Fruit fly (Drosophila melanogaster) whole organism, embryonic: Measurements from ENCODE around the gene msps.

Experiments
- Atf6 ChIP-seq: fragments of 200-800 bp; sonication (Bioruptor generic); IDR thresholded peaks from 2 replicates; pipeline ENCODE4 v1.3.6; 2022; ENCODE audit warnings: missing biosample characterization, missing genetic modification characterization
- BEAF-32 ChIP-seq: fragments of 200-800 bp; sonication (Bioruptor generic); optimal IDR thresholded peaks from 3 replicates; lab custom pipeline; 2017; ENCODE audit warnings: missing biosample characterization, missing genetic modification characterization, mild to moderate bottlenecking, moderate library complexity, missing genetic modification reagents
- CG10543 ChIP-seq: fragments of 200-800 bp; sonication (Bioruptor generic); optimal IDR thresholded peaks from 3 replicates; lab custom pipeline; 2017; ENCODE audit warnings: missing biosample characterization, mild to moderate bottlenecking, missing genetic modification characterization, moderate library complexity
- CG17829 ChIP-seq: fragments of 200-800 bp; optimal IDR thresholded peaks from 2 replicates; lab custom pipeline; 2019; ENCODE audit warnings: missing biosample characterization, mild to moderate bottlenecking, missing genetic modification characterization, moderate library complexity
- CG2712 ChIP-seq: fragments of 200-800 bp; optimal IDR thresholded peaks from 3 replicates; lab custom pipeline; 2019; ENCODE audit warnings: missing biosample characterization, mild to moderate bottlenecking, missing genetic modification characterization, moderate library complexity
- CG34422 ChIP-seq: fragments of 200-800 bp; sonication (Bioruptor generic); IDR thresholded peaks from 3 replicates; pipeline ENCODE4 v1.3.6; 2022; ENCODE audit warnings: missing biosample characterization, missing genetic modification characterization
- CG7839 ChIP-seq: fragments of 200-800 bp; sonication (Bioruptor generic); optimal IDR thresholded peaks from 3 replicates; lab custom pipeline; 2018; ENCODE audit warnings: missing biosample characterization, mild to moderate bottlenecking, missing genetic modification characterization, moderate library complexity
- CG7928 ChIP-seq: fragments of 200-800 bp; sonication (Bioruptor generic); optimal IDR thresholded peaks from 2 replicates; lab custom pipeline; 2017; ENCODE audit warnings: missing biosample characterization, mild to moderate bottlenecking, missing genetic modification characterization
- CG7987 ChIP-seq: fragments of 200-800 bp; sonication (Bioruptor generic); optimal IDR thresholded peaks from 2 replicates; lab custom pipeline; 2018; ENCODE audit warnings: missing biosample characterization, mild to moderate bottlenecking, missing genetic modification characterization, moderate library complexity
- Deaf1 ChIP-seq: fragments of 200-800 bp; optimal IDR thresholded peaks from 3 replicates; lab custom pipeline; 2019; ENCODE audit warnings: missing biosample characterization, mild to moderate bottlenecking, missing genetic modification characterization, moderate library complexity
- Dll ChIP-seq: fragments of 200-800 bp; sonication (Bioruptor generic); IDR thresholded peaks from 4 replicates; pipeline ENCODE4 v1.3.6; 2022; ENCODE audit warnings: missing biosample characterization, missing genetic modification characterization; ENCODE audit not compliant: partially characterized antibody
- Doc3 ChIP-seq: fragments of 200-800 bp; sonication (Bioruptor generic); IDR thresholded peaks from 3 replicates; pipeline ENCODE4 v1.3.6; 2022; ENCODE audit warnings: missing biosample characterization, missing genetic modification characterization; ENCODE audit not compliant: partially characterized antibody
- Dp ChIP-seq: fragments of 200-800 bp; sonication (Bioruptor generic); optimal IDR thresholded peaks from 2 replicates; lab custom pipeline; 2018; ENCODE audit warnings: missing biosample characterization, mild to moderate bottlenecking, missing genetic modification characterization, moderate library complexity
- Drgx ChIP-seq: fragments of 200-800 bp; sonication (Bioruptor generic); IDR thresholded peaks from 2 replicates; pipeline ENCODE4 v1.3.6; 2022; ENCODE audit warnings: missing biosample characterization, missing genetic modification characterization
- Gug ChIP-seq: fragments of 200-800 bp; sonication (Bioruptor generic); IDR thresholded peaks from 4 replicates; pipeline ENCODE4 v1.3.6; 2022; ENCODE audit warnings: missing biosample characterization, missing genetic modification characterization
- HmgZ ChIP-seq: fragments of 200-800 bp; sonication (Bioruptor generic); optimal IDR thresholded peaks from 2 replicates; lab custom pipeline; 2018; ENCODE audit warnings: missing biosample characterization, mild to moderate bottlenecking, missing genetic modification characterization
- Hr39 ChIP-seq: fragments of >200 bp; optimal IDR thresholded peaks from 2 replicates; lab custom pipeline; 2017
- Med ChIP-seq: fragments of 200-800 bp; sonication (Bioruptor generic); peaks from one replicate; lab custom pipeline; 2016; ENCODE audit warnings: missing biosample characterization, missing genetic modification characterization, mild to moderate bottlenecking, inconsistent platforms, moderate library complexity
- Optix ChIP-seq: fragments of 200-800 bp; sonication (Bioruptor generic); IDR thresholded peaks from 3 replicates; pipeline ENCODE4 v1.3.6; 2022; ENCODE audit warnings: missing biosample characterization, missing genetic modification characterization
- Ravus ChIP-seq: fragments of 200-800 bp; sonication (Bioruptor generic); IDR thresholded peaks from 2 replicates; pipeline ENCODE4 v1.3.6; 2022; ENCODE audit warnings: missing biosample characterization, missing genetic modification characterization
- Scr ChIP-seq: fragments of 200-800 bp; sonication (Bioruptor generic); IDR thresholded peaks from 2 replicates; pipeline ENCODE4 v1.3.6; 2022; ENCODE audit warnings: missing biosample characterization, missing genetic modification characterization; ENCODE audit not compliant: partially characterized antibody
- Sry-β ChIP-seq: fragments of 200-800 bp; sonication (Bioruptor generic); optimal IDR thresholded peaks from 2 replicates; lab custom pipeline; 2018; ENCODE audit warnings: missing biosample characterization, mild to moderate bottlenecking, missing genetic modification characterization, moderate library complexity
- Taf1 ChIP-seq: fragments of 200-800 bp; sonication (Bioruptor generic); IDR thresholded peaks from 2 replicates; pipeline ENCODE4 v1.3.6; 2022; ENCODE audit warnings: missing biosample characterization, missing genetic modification characterization
- amos ChIP-seq: fragments of 200-800 bp; sonication (Bioruptor generic); IDR thresholded peaks from 2 replicates; pipeline ENCODE4 v1.3.6; 2022; ENCODE audit warnings: missing biosample characterization, missing genetic modification characterization; ENCODE audit not compliant: partially characterized antibody
- bbx ChIP-seq: fragments of 200-800 bp; sonication (Bioruptor generic); IDR thresholded peaks from 2 replicates; pipeline ENCODE4 v1.3.6; 2022; ENCODE audit warnings: missing biosample characterization, missing genetic modification characterization; ENCODE audit not compliant: partially characterized antibody
- bowl ChIP-seq: fragments of 200-800 bp; sonication (Bioruptor generic); IDR thresholded peaks from 2 replicates; pipeline ENCODE4 v1.3.6; 2022; ENCODE audit warnings: missing biosample characterization, missing genetic modification characterization
- cg ChIP-seq: fragments of 200-800 bp; sonication (Bioruptor generic); optimal IDR thresholded peaks from 3 replicates; lab custom pipeline; 2019; ENCODE audit warnings: missing biosample characterization, mild to moderate bottlenecking, missing genetic modification characterization, moderate library complexity
- chinmo ChIP-seq: fragments of 200-800 bp; sonication (Bioruptor generic); IDR thresholded peaks from 4 replicates; pipeline ENCODE4 v1.3.6; 2022; ENCODE audit warnings: missing biosample characterization, missing genetic modification characterization; ENCODE audit not compliant: partially characterized antibody
- crol ChIP-seq: fragments of 200-800 bp; sonication (Bioruptor generic); IDR thresholded peaks from 2 replicates; pipeline ENCODE4 v1.3.6; 2022; ENCODE audit warnings: missing biosample characterization, missing genetic modification characterization
- cwo ChIP-seq: fragments of 200-800 bp; sonication (Bioruptor generic); optimal IDR thresholded peaks from 3 replicates; lab custom pipeline; 2017; ENCODE audit warnings: missing biosample characterization, missing genetic modification characterization, mild to moderate bottlenecking, moderate library complexity, missing genetic modification reagents
- dm ChIP-seq: fragments of 200-800 bp; sonication (Bioruptor generic); optimal IDR thresholded peaks from 3 replicates; lab custom pipeline; 2016; ENCODE audit warnings: missing biosample characterization, missing genetic modification characterization
- dmrt99B ChIP-seq: fragments of 200-800 bp; sonication (Bioruptor generic); optimal IDR thresholded peaks from 2 replicates; lab custom pipeline; 2018; ENCODE audit warnings: missing biosample characterization, mild to moderate bottlenecking, missing genetic modification characterization, moderate library complexity
- kah ChIP-seq: fragments of 200-800 bp; sonication (Bioruptor generic); optimal IDR thresholded peaks from 2 replicates; lab custom pipeline; 2018; ENCODE audit warnings: missing biosample characterization, mild to moderate bottlenecking, missing genetic modification characterization
- kni ChIP-seq: fragments of 200-800 bp; sonication (Bioruptor generic); optimal IDR thresholded peaks from 3 replicates; lab custom pipeline; 2017; ENCODE audit warnings: mild to moderate bottlenecking, missing biosample characterization, missing genetic modification reagents, missing genetic modification characterization
- knrl ChIP-seq: fragments of 200-800 bp; sonication (Bioruptor generic); IDR thresholded peaks from 3 replicates; pipeline ENCODE4 v1.3.6; 2022; ENCODE audit warnings: missing biosample characterization, missing genetic modification characterization; ENCODE audit not compliant: partially characterized antibody
- pros ChIP-seq: fragments of 200-800 bp; sonication (Bioruptor generic); optimal IDR thresholded peaks from 3 replicates; lab custom pipeline; 2019; ENCODE audit warnings: missing biosample characterization, mild to moderate bottlenecking, missing genetic modification characterization, moderate library complexity
- sens ChIP-seq: fragments of 200-800 bp; sonication (Bioruptor generic); peaks from one replicate; lab custom pipeline; 2016; ENCODE audit warnings: missing biosample characterization, missing genetic modification characterization
- wdn ChIP-seq: fragments of 200-800 bp; sonication (Bioruptor generic); IDR thresholded peaks from 2 replicates; pipeline ENCODE4 v1.3.6; 2022; ENCODE audit warnings: missing biosample characterization, missing genetic modification characterization

Gene msps

DNA sequence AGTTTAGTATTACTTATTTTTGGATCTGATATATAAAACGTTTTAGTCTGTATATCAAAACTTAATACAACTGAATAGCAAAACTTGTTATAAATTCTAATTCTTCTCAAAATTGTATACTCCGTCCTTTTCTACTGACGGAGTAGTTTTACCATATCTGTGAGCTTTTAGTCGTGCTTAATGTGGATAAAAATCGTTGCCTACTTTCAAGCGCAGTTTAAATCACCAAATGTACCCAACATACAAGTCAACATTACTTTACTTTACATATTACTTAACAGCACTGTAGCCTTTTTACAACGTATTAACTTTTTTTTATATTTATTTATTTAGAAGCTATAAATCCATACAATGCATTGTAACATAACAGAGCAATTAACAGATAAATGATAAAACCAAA, 9.7 kb upstream of the msps start (continued):
- TF ChIP-seq cwo (GFP tag; lab: Kevin White, UChicago) (no peak), Dp (GFP tag; lab: Kevin White, UChicago) (peak; percentile 9), amos (GFP tag; lab: Robert Waterston, UW) (peak; percentile 61), bbx (GFP tag; lab: Robert Waterston, UW) (peak; percentile 41; the same call in 1 of the 2 replicates), CG17829 (tag; lab: Kevin White, UChicago) (no peak), sens (GFP tag; lab: Kevin White, UChicago) (peak; percentile 68), chinmo (GFP tag; lab: Robert Waterston, UW) (0 out of 4 replicates have a peak, but pooled peaks have one; percentile 19), dm (no peak), Atf6 (no peak), pros (GFP tag; lab: Kevin White, UChicago) (no peak), Taf1 (GFP tag; lab: Robert Waterston, UW) (no peak), HmgZ (tag; lab: Kevin White, UChicago) (peak; percentile 68)

DNA sequence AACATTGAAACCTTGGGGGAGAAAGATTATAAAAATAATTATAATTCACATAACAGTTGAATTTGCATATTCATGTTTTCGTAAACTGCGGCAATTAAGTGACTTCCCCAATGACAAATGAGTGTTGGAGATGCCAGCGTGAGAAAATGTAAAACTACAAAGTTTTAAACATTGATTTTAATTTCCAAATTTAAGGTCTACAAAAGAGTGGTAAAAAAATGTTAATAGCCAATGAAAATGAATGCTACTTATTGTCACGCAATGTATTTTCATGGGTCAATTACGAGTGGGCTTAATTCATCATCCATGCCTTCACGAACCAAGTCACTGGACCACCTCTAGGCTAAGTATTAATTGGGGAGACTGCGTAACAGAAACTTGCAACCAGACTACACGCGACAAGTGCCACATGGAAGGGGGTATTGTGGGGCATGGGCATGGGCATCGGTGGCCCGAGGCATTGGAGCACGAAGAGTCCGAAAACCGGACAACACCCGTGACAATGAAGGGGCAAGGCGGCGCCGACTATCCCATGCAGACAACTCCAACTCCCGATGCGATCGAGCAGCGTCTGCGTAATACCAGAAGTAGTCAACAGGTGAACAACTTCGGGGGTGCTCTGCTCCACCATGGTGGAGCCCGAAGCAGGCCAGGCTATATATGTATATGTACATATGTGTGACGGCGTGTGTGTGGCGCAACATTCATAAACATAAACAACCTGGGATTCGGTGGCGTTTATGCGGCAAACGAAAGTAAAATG, 8.3 kb upstream of the msps start:
- TF ChIP-seq CG7928 (GFP tag; lab: Kevin White, UChicago) (no peak), Optix (GFP tag; lab: Robert Waterston, UW) (0 out of 3 replicates have a peak, but pooled peaks have one; percentile 8), knrl (GFP tag; lab: Robert Waterston, UW) (peak; percentile 29; the same call in 1 of the 3 replicates), cg (GFP tag; lab: Kevin White, UChicago) (peak; percentile 30), Dll (GFP tag; lab: Robert Waterston, UW) (peak; percentile 51; the same call in 2 of the 4 replicates), kni (peak; percentile 38), dmrt99B (tag; lab: Kevin White, UChicago) (peak; percentile 25), Deaf1 (tag; lab: Kevin White, UChicago) (peak; percentile 60), bowl (peak; percentile 45; the same call in 1 of the 2 replicates), Doc3 (0 out of 3 replicates have a peak, but pooled peaks have one; percentile 34), Scr (0 out of 2 replicates have a peak, but pooled peaks have one; percentile 32), BEAF-32 (GFP tag; lab: Kevin White, UChicago) (peak; percentile 25), CG2712 (no peak), CG7839 (no peak), wdn (GFP tag; lab: Robert Waterston, UW) (no peak), kah (GFP tag; lab: Kevin White, UChicago) (peak; percentile 78), crol (GFP tag; lab: Robert Waterston, UW) (peak; percentile 22; the same call in 1 of the 2 replicates), Ravus (GFP tag; lab: Robert Waterston, UW) (no peak), CG7987 (GFP tag; lab: Kevin White, UChicago) (no peak), Sry-β (GFP tag; lab: Kevin White, UChicago) (peak; percentile 3), Drgx (GFP tag; lab: Robert Waterston, UW) (peak; percentile 41; the same call in 1 of the 2 replicates), CG10543 (peak; percentile 7), Med (GFP tag; lab: Kevin White, UChicago) (peak; percentile 46), CG34422 (GFP tag; lab: Robert Waterston, UW) (0 out of 3 replicates have a peak, but pooled peaks have one; percentile 9), sens (GFP tag; lab: Kevin White, UChicago) (peak; percentile 72), Hr39 (lab: Kevin White, UChicago) (no peak), Gug (GFP tag; lab: Robert Waterston, UW) (no peak)
